Worm (Caenorhabditis elegans) whole organism, L3 larva: Measurements from ENCODE around the gene gldi-10.

Experiments used
- fos-1 ChIP-seq: fragments of 150-350 bp; optimal IDR thresholded peaks from 2 replicates; lab custom pipeline; 2014; ENCODE audit warnings: missing biosample characterization, missing genetic modification characterization
- hmg-11 ChIP-seq: sonication (generic microtip); optimal IDR thresholded peaks from 2 replicates; lab custom pipeline; 2016; ENCODE audit warnings: missing genetic modification characterization, missing compliant biosample characterization
- nhr-237 ChIP-seq: fragments of 150-350 bp; optimal IDR thresholded peaks from 2 replicates; lab custom pipeline; 2014; ENCODE audit warnings: missing biosample characterization, missing genetic modification characterization
- skn-1 ChIP-seq: fragments of 150-350 bp; optimal IDR thresholded peaks from 2 replicates; lab custom pipeline; 2014; ENCODE audit warnings: missing biosample characterization, missing genetic modification characterization
- unc-62 ChIP-seq: fragments of 150-350 bp; sonication (generic microtip); optimal IDR thresholded peaks from 4 replicates; lab custom pipeline; 2014; ENCODE audit warnings: missing biosample characterization, missing genetic modification reagents, missing genetic modification characterization

DNA sequence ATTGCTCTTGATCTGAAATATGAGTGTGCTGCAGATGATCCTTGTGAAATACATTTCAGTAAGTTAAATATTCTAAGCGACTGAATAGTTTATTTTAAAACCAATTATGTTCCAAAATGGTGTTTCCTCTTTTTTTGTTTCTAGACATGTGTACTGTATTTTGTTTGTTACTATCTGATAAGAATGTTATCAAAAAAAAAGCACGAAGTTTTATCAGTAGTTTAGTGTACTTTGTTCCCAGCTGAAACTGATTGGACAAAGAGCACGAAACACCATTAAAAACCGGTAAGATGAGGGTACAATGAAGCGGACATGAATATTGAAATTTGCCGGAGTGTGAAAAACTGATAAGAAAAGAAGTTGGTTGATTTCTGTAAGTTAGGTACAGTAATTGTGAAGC, 28.9 kb upstream of the gldi-10 start:
- TF ChIP-seq hmg-11 (tag; lab: Kevin White, UChicago) = no peak
- TF ChIP-seq skn-1 (tag; lab: Kevin White, UChicago) = no peak
- no peak for TF ChIP-seq nhr-237
- no peak for TF ChIP-seq fos-1 (tag; lab: Kevin White, UChicago)
- no peak for TF ChIP-seq unc-62 (GFP tag; lab: Kevin White, UChicago)
